Fruit fly (Drosophila melanogaster): ENCODE results near the gene Xrcc2.
A peak's percentile ranks its signal among the peaks of the same experiment; 100 is the strongest.

Gene Xrcc2

DNA sequence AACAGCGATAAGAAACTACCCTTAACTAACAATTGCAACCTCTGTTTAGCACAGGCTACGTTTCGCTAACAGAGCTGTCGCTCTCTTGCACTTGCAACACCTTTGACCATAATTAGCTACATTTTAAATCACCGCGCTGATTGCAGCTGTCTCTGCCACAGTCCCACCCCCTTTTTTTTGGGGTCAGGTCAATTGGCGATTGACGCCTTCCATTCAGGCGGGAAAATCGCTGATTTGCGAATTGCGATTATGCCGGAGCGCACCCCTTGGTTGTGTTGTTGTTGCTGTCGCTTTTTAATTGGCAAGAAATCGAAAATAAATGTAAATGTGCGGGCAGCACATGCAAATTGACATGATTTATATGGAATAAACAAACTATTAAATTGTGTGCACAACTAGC is 43.4 kb downstream of the Xrcc2 start:
- TF ChIP-seq BtbVII (GFP tag; optimal IDR thresholded peaks at IDR 0.05) (no peak), CG11560 (tag; IDR thresholded peaks at IDR 0.05) (no peak), Nf-YC (tag; optimal IDR thresholded peaks at IDR 0.05) (no peak), Med (GFP tag) (no peak), Jarid2 (GFP tag; optimal IDR thresholded peaks at IDR 0.05) (no peak), Adf1 (GFP tag; IDR thresholded peaks at IDR 0.05) (no peak), fd64A (GFP tag; optimal IDR thresholded peaks at IDR 0.05) (no peak), CG3847 (GFP tag; IDR thresholded peaks at IDR 0.05) (no peak), sqz (GFP tag; optimal IDR thresholded peaks at IDR 0.05) (no peak), CG32767 (GFP tag; IDR thresholded peaks at IDR 0.05) (no peak)

DNA sequence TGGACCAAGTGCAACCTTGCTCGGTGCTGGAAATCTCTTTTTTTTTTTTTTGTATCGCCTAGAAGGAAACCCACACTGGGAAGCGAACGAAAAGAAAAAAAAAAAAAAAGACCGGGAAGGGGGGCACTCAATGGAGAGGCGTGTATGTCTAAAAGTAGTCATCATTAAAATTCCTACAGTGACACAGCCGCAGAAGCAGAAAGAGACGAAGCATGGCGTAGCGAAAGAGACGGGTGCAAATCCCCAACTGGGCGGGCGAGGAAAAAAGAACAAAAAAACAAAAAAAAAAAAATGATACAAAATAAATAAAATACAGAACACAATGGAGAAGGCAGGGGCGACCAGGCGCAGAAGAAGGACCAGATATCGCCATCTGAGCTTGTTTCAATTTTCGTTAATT is 44.8 kb downstream of the Xrcc2 start:
- TF ChIP-seq pros (GFP tag; optimal IDR thresholded peaks at IDR 0.05) (no peak), sd (tag; optimal IDR thresholded peaks at IDR 0.05) (peak; percentile 39), nom (GFP tag; optimal IDR thresholded peaks at IDR 0.05) (peak; percentile 85), CG32532 (GFP tag; IDR thresholded peaks at IDR 0.05) (no peak), bsh (GFP tag; optimal IDR thresholded peaks at IDR 0.05) (peak in 1 of 2 experiments; percentile 68)

DNA sequence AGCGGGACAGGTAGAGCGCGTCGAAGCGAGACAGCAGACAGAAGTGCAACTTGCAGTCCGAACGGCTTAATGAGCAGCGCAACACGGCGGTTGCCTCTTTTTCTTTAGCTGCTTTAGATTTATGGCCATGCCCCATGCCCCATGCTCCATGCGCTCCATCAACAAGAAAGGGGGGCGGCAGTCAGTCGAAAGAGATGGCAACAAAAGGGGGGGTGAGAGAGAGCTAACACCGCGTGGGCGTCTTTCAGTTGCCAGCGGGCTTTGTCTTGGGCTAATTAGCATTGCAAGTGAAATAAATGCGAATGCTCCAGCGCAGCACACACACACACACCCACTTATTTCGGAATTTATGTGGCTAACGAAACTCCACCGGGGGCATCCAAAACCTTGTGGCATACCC is 45.2 kb downstream of the Xrcc2 start:
- TF ChIP-seq CG14965 (GFP tag; optimal IDR thresholded peaks at IDR 0.05; ENCODE audit: borderline replicate concordance) (no peak), tx (GFP tag; optimal IDR thresholded peaks at IDR 0.05) (no peak), B-H2 (GFP tag; optimal IDR thresholded peaks at IDR 0.05) (no peak), CG9609 (GFP tag; optimal IDR thresholded peaks at IDR 0.05) (no peak), CG10147 (GFP tag; optimal IDR thresholded peaks at IDR 0.05) (no peak), inv (GFP tag; IDR thresholded peaks at IDR 0.05; ENCODE audit: partially characterized antibody) (no peak), Hr39 (optimal IDR thresholded peaks at IDR 0.05) (no peak), Eip74EF (GFP tag; optimal IDR thresholded peaks at IDR 0.05) (no peak), tap (tag; optimal IDR thresholded peaks at IDR 0.05) (no peak), Sry-β (GFP tag; optimal IDR thresholded peaks at IDR 0.05) (no peak), NFAT (GFP tag; IDR thresholded peaks at IDR 0.05) (no peak), Bdp1 (GFP tag; optimal IDR thresholded peaks at IDR 0.05) (no peak), CG18476 (GFP tag; optimal IDR thresholded peaks at IDR 0.05) (no peak), sens (GFP tag) (peak; percentile 48), E2f2 (GFP tag; IDR thresholded peaks at IDR 0.05) (no peak), sr (GFP tag; IDR thresholded peaks at IDR 0.05) (peak; percentile 90)

DNA sequence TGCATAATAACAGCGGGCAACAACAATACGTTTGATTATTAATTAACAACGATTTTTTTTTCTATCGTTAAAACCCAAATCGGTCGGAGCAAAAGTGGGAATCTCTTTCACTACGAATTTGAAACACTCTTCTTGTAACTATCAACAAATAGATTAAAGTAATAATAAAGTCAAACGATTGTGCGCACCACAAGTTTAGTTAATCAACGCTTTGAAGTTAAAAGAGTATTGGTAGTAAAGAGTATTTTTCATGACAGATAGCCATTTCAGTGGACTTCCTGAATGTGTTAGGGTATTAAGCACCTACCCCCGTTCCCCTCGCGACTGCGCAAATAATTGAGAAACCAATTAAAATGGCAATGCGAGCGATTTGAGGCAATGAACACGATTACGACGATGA is 46.9 kb downstream of the Xrcc2 start:
- TF ChIP-seq zfh2 (GFP tag; optimal IDR thresholded peaks at IDR 0.05) (peak; percentile 76), CG1024 (GFP tag; IDR thresholded peaks at IDR 0.05) (peak; percentile 78), sna (GFP tag; IDR thresholded peaks at IDR 0.05; ENCODE audit: partially characterized antibody) (no peak), Dad (GFP tag; optimal IDR thresholded peaks at IDR 0.05) (peak; percentile 61), HLHmδ (GFP tag; optimal IDR thresholded peaks at IDR 0.05) (no peak), fd64A (GFP tag; optimal IDR thresholded peaks at IDR 0.05) (no peak), NC2β (GFP tag; optimal IDR thresholded peaks at IDR 0.05) (peak; percentile 42), fd3F (GFP tag; optimal IDR thresholded peaks at IDR 0.05) (peak; percentile 81), CG1233 (GFP tag; optimal IDR thresholded peaks at IDR 0.05) (peak; percentile 64), sd (tag; optimal IDR thresholded peaks at IDR 0.05) (peak; percentile 33), HHEX (GFP tag; optimal IDR thresholded peaks at IDR 0.05) (peak; percentile 75), gcm (GFP tag; optimal IDR thresholded peaks at IDR 0.05) (peak; percentile 47), D (optimal IDR thresholded peaks at IDR 0.05) (no peak), D (GFP tag; optimal IDR thresholded peaks at IDR 0.05) (peak; percentile 50), C15 (GFP tag; IDR thresholded peaks at IDR 0.05) (0 out of 3 replicates have a peak, but pooled peaks have one; percentile 57), Deaf1 (tag; optimal IDR thresholded peaks at IDR 0.05) (peak; percentile 52), pum (GFP tag; optimal IDR thresholded peaks at IDR 0.05) (peak; percentile 57), Neu2 (GFP tag; optimal IDR thresholded peaks at IDR 0.05; ENCODE audit: borderline replicate concordance) (no peak), danr (GFP tag; IDR thresholded peaks at IDR 0.05) (peak; percentile 77), CG12744 (GFP tag; optimal IDR thresholded peaks at IDR 0.05) (peak; percentile 58)

All from whole organism, embryonic.